ENCODE assay signal across 2 worm cellular contexts in the genomic region with DNA sequence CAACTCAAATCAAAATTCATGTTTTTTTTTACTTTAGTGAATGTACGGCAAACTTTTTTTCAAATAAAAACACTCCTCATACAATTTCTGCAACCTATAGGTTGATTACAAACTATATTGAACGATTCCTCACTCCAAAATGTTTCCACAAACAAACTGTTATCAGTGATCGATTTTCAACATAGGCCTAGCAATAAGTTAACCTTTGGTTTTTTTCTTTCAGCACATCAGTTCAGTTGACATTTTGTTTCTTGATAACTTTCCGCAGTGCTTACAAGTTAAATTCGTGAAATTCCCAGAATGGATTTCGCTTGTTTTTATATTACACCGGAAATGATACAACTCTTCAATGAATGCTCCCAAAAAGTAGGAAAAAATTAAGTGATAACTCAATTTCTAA.
TF ChIP-seq lines count a peak whose summit lies in the region.

A gene (plus strand): TSS at position 301 of the 400 bp plus-strand sequence.

TF ChIP-seq in whole organism, L1 larva, 84 proteins besides CTCF, POLR2A, EP300 and RAD21:
- TF ChIP-seq nhr-85 (tag; lab: Kevin White, UChicago) (peak; percentile 50), vab-15 (tag; optimal IDR thresholded peaks at IDR 0.05; lab: Kevin White, UChicago) (no peak)

TF ChIP-seq in whole organism, L4 larva, 104 proteins besides CTCF, POLR2A, EP300 and RAD21:
- TF ChIP-seq ztf-7 (tag; optimal IDR thresholded peaks at IDR 0.05; lab: Kevin White, UChicago): no peak
- no peak for TF ChIP-seq daf-16 (GFP tag; optimal IDR thresholded peaks at IDR 0.05; lab: Kevin White, UChicago)
- TF ChIP-seq daf-16 (tag; optimal IDR thresholded peaks at IDR 0.05; lab: Kevin White, UChicago): peak; percentile 25
- no peak for TF ChIP-seq mep-1 (tag; optimal IDR thresholded peaks at IDR 0.05; lab: Kevin White, UChicago)
- TF ChIP-seq nhr-11 (tag; optimal IDR thresholded peaks at IDR 0.05; lab: Kevin White, UChicago): no peak
- TF ChIP-seq rbr-2 (tag; optimal IDR thresholded peaks at IDR 0.05; lab: Kevin White, UChicago): no peak
